Fruit fly (Drosophila melanogaster) whole organism, embryonic: ENCODE measurements around the gene CG32087.

Experiments used
- Bteb2 ChIP-seq: fragments of 200-800 bp; sonication (Bioruptor generic); optimal IDR thresholded peaks from 2 replicates; lab custom pipeline; 2016; ENCODE audit warnings: missing biosample characterization, missing genetic modification characterization
- CG10543 ChIP-seq: fragments of 200-800 bp; sonication (Bioruptor generic); optimal IDR thresholded peaks from 3 replicates; lab custom pipeline; 2017; ENCODE audit warnings: missing biosample characterization, mild to moderate bottlenecking, missing genetic modification characterization, moderate library complexity
- CG11093 ChIP-seq: fragments of 200-800 bp; sonication (Bioruptor generic); IDR thresholded peaks from 3 replicates; pipeline ENCODE4 v1.3.6; 2022; ENCODE audit warnings: missing biosample characterization, missing genetic modification characterization
- CG12155 ChIP-seq: fragments of 200-800 bp; sonication (Bioruptor generic); optimal IDR thresholded peaks from 3 replicates; lab custom pipeline; 2016; ENCODE audit warnings: missing biosample characterization, missing genetic modification characterization
- CG13424 ChIP-seq: fragments of 200-800 bp; sonication (Bioruptor generic); optimal IDR thresholded peaks from 2 replicates; lab custom pipeline; 2019; ENCODE audit warnings: missing biosample characterization, mild to moderate bottlenecking, missing genetic modification characterization, moderate library complexity
- CG13894 ChIP-seq: fragments of 200-800 bp; sonication (Bioruptor generic); optimal IDR thresholded peaks from 3 replicates; lab custom pipeline; 2018; ENCODE audit warnings: missing biosample characterization, mild to moderate bottlenecking, missing genetic modification characterization, moderate library complexity
- CG16813 ChIP-seq: fragments of 200-800 bp; sonication (Bioruptor generic); IDR thresholded peaks from 3 replicates; pipeline ENCODE4 v1.3.6; 2022; ENCODE audit warnings: missing biosample characterization, missing genetic modification characterization; ENCODE audit not compliant: partially characterized antibody
- CG17186 ChIP-seq: fragments of 200-800 bp; sonication (Bioruptor generic); optimal IDR thresholded peaks from 3 replicates; lab custom pipeline; 2017; ENCODE audit warnings: missing biosample characterization, missing genetic modification reagents, missing genetic modification characterization
- CG17328 ChIP-seq: fragments of 200-800 bp; sonication (Bioruptor generic); IDR thresholded peaks from 2 replicates; pipeline ENCODE4 v1.3.6; 2022; ENCODE audit warnings: missing biosample characterization, missing genetic modification characterization
- CG17568 ChIP-seq: fragments of 200-800 bp; sonication (Bioruptor generic); optimal IDR thresholded peaks from 2 replicates; lab custom pipeline; 2018; ENCODE audit warnings: missing biosample characterization, mild to moderate bottlenecking, missing genetic modification characterization, moderate library complexity
- CG2199 ChIP-seq: fragments of 200-800 bp; sonication (Bioruptor generic); IDR thresholded peaks from 3 replicates; pipeline ENCODE4 v1.3.6; 2022; ENCODE audit warnings: missing biosample characterization, missing genetic modification characterization
- CG31365 ChIP-seq: fragments of 200-800 bp; sonication (Bioruptor generic); optimal IDR thresholded peaks from 2 replicates; lab custom pipeline; 2018; ENCODE audit warnings: missing biosample characterization, mild to moderate bottlenecking, missing genetic modification characterization
- CG34376 ChIP-seq: fragments of 200-800 bp; sonication (Bioruptor generic); optimal IDR thresholded peaks from 2 replicates; lab custom pipeline; 2018; ENCODE audit warnings: missing biosample characterization, mild to moderate bottlenecking, missing genetic modification characterization
- CG4404 ChIP-seq: fragments of 200-800 bp; sonication (Bioruptor generic); IDR thresholded peaks from 2 replicates; pipeline ENCODE4 v1.3.6; 2022; ENCODE audit warnings: missing biosample characterization, missing genetic modification characterization
- CG4707 ChIP-seq: fragments of 200-800 bp; sonication (Bioruptor generic); optimal IDR thresholded peaks from 2 replicates; lab custom pipeline; 2018; ENCODE audit warnings: missing biosample characterization, mild to moderate bottlenecking, missing genetic modification characterization, moderate library complexity
- CG7271 ChIP-seq: fragments of 200-800 bp; sonication (Bioruptor generic); optimal IDR thresholded peaks from 2 replicates; lab custom pipeline; 2018; ENCODE audit warnings: missing biosample characterization, mild to moderate bottlenecking, missing genetic modification characterization, moderate library complexity
- CG8281 ChIP-seq: fragments of 200-800 bp; sonication (Bioruptor generic); optimal IDR thresholded peaks from 2 replicates; lab custom pipeline; 2018; ENCODE audit warnings: missing biosample characterization, mild to moderate bottlenecking, missing genetic modification characterization, moderate library complexity
- CG9797 ChIP-seq: fragments of 200-800 bp; sonication (Bioruptor generic); optimal IDR thresholded peaks from 3 replicates; lab custom pipeline; 2018; ENCODE audit warnings: missing biosample characterization, mild to moderate bottlenecking, missing genetic modification characterization
- CTCF ChIP-seq: fragments of 200-800 bp; sonication (Bioruptor generic); optimal IDR thresholded peaks from 2 replicates; lab custom pipeline; 2017; ENCODE audit warnings: missing biosample characterization, mild to moderate bottlenecking, missing genetic modification characterization, moderate library complexity
- Camta ChIP-seq: fragments of 200-800 bp; sonication (Bioruptor generic); optimal IDR thresholded peaks from 2 replicates; lab custom pipeline; 2016; ENCODE audit warnings: missing biosample characterization, missing genetic modification characterization
- CoRest ChIP-seq: fragments of 200-800 bp; sonication (Bioruptor generic); optimal IDR thresholded peaks from 3 replicates; lab custom pipeline; 2018; ENCODE audit warnings: missing biosample characterization, mild to moderate bottlenecking, missing genetic modification characterization, moderate library complexity
- Ets65A ChIP-seq: fragments of 200-800 bp; sonication (Bioruptor generic); peaks from one replicate; lab custom pipeline; 2016; ENCODE audit warnings: missing biosample characterization, missing genetic modification characterization
- Gug ChIP-seq: fragments of 200-800 bp; sonication (Bioruptor generic); IDR thresholded peaks from 4 replicates; pipeline ENCODE4 v1.3.6; 2022; ENCODE audit warnings: missing biosample characterization, missing genetic modification characterization
- Hey ChIP-seq: fragments of 200-800 bp; sonication (Bioruptor generic); optimal IDR thresholded peaks from 3 replicates; lab custom pipeline; 2018; ENCODE audit warnings: missing biosample characterization, mild to moderate bottlenecking, missing genetic modification characterization
- Hr51 ChIP-seq, 2 experiments: fragments of 200-800 bp; sonication (Bioruptor generic); optimal IDR thresholded peaks; 2 replicates in 1 of 2; 3 replicates in 1 of 2; lab custom pipeline; 2016 to 2018; ENCODE audit warnings: missing biosample characterization in 2 of 2, missing genetic modification characterization in 2 of 2, mild to moderate bottlenecking in 1 of 2, moderate library complexity in 1 of 2
- Hsf ChIP-seq: fragments of 200-800 bp; sonication (Bioruptor generic); optimal IDR thresholded peaks from 3 replicates; lab custom pipeline; 2016; ENCODE audit warnings: missing biosample characterization, missing genetic modification characterization
- Mad ChIP-seq: fragments of 200-800 bp; sonication (Bioruptor generic); optimal IDR thresholded peaks from 2 replicates; lab custom pipeline; 2016; ENCODE audit warnings: missing biosample characterization, missing genetic modification characterization
- Scr ChIP-seq: fragments of 200-800 bp; sonication (Bioruptor generic); IDR thresholded peaks from 2 replicates; pipeline ENCODE4 v1.3.6; 2022; ENCODE audit warnings: missing biosample characterization, missing genetic modification characterization; ENCODE audit not compliant: partially characterized antibody
- Side ChIP-seq: fragments of 200-800 bp; sonication (Bioruptor generic); optimal IDR thresholded peaks from 2 replicates; lab custom pipeline; 2016; ENCODE audit warnings: missing biosample characterization, missing genetic modification characterization
- Sox100B ChIP-seq: fragments of 200-800 bp; sonication (Bioruptor generic); optimal IDR thresholded peaks from 3 replicates; lab custom pipeline; 2018; ENCODE audit warnings: missing biosample characterization, mild to moderate bottlenecking, missing genetic modification characterization
- Trl ChIP-seq, 3 experiments: fragments of >200 bp in 2 of 3; fragments of 200-800 bp in 1 of 3; sonication (Bioruptor generic) in 1 of 3; optimal IDR thresholded peaks; 2 replicates in 1 of 3; 3 replicates in 2 of 3; lab custom pipeline; 2016 to 2017; ENCODE audit warnings: missing biosample characterization in 1 of 3, missing genetic modification characterization in 1 of 3
- ase ChIP-seq: fragments of 200-800 bp; sonication (Bioruptor generic); IDR thresholded peaks from 3 replicates; pipeline ENCODE4 v1.3.6; 2022; ENCODE audit warnings: missing biosample characterization, missing genetic modification characterization
- ato ChIP-seq: fragments of 200-800 bp; sonication (Bioruptor generic); IDR thresholded peaks from 2 replicates; pipeline ENCODE4 v1.3.6; 2022; ENCODE audit warnings: missing biosample characterization, missing genetic modification characterization; ENCODE audit not compliant: partially characterized antibody
- bbx ChIP-seq: fragments of 200-800 bp; sonication (Bioruptor generic); IDR thresholded peaks from 2 replicates; pipeline ENCODE4 v1.3.6; 2022; ENCODE audit warnings: missing biosample characterization, missing genetic modification characterization; ENCODE audit not compliant: partially characterized antibody
- cad ChIP-seq: fragments of >200 bp; optimal IDR thresholded peaks from 2 replicates; lab custom pipeline; 2017; ENCODE audit warnings: missing biosample characterization, missing genetic modification characterization
- cg ChIP-seq: fragments of 200-800 bp; sonication (Bioruptor generic); optimal IDR thresholded peaks from 3 replicates; lab custom pipeline; 2019; ENCODE audit warnings: missing biosample characterization, mild to moderate bottlenecking, missing genetic modification characterization, moderate library complexity
- dan ChIP-seq: fragments of 200-800 bp; sonication (Bioruptor generic); IDR thresholded peaks from 2 replicates; pipeline ENCODE4 v1.3.6; 2022; ENCODE audit warnings: missing biosample characterization, missing genetic modification characterization
- fd96Cb ChIP-seq: fragments of 200-800 bp; sonication (Bioruptor generic); optimal IDR thresholded peaks from 2 replicates; lab custom pipeline; 2018; ENCODE audit warnings: missing biosample characterization, mild to moderate bottlenecking, missing genetic modification characterization, moderate library complexity
- fu2 ChIP-seq: fragments of 200-800 bp; sonication (Bioruptor generic); optimal IDR thresholded peaks from 2 replicates; lab custom pipeline; 2016; ENCODE audit warnings: missing biosample characterization, missing genetic modification characterization
- gce ChIP-seq: fragments of 200-800 bp; sonication (Bioruptor generic); IDR thresholded peaks from 3 replicates; pipeline ENCODE4 v1.3.6; 2022; ENCODE audit warnings: missing biosample characterization, missing genetic modification characterization
- gcm ChIP-seq: fragments of 200-800 bp; sonication (Bioruptor generic); optimal IDR thresholded peaks from 2 replicates; lab custom pipeline; 2019; ENCODE audit warnings: missing biosample characterization, mild to moderate bottlenecking, missing genetic modification characterization, moderate library complexity
- grau ChIP-seq: fragments of 200-800 bp; optimal IDR thresholded peaks from 3 replicates; lab custom pipeline; 2019; ENCODE audit warnings: missing biosample characterization, mild to moderate bottlenecking, missing genetic modification characterization, moderate library complexity
- hbn ChIP-seq: fragments of 200-800 bp; sonication (Bioruptor generic); IDR thresholded peaks from 2 replicates; pipeline ENCODE4 v1.3.6; 2022; ENCODE audit warnings: missing biosample characterization, missing genetic modification characterization; ENCODE audit not compliant: partially characterized antibody
- hkb ChIP-seq, 2 experiments: fragments of 200-800 bp in 1 of 2; fragments of >200 bp in 1 of 2; sonication (Bioruptor generic) in 1 of 2; IDR thresholded peaks in 1 of 2; optimal IDR thresholded peaks in 1 of 2; 2 replicates each; pipeline versions ENCODE4 v1.3.6 to Lab custom; 2017 to 2022; ENCODE audit warnings: missing biosample characterization in 1 of 2, missing genetic modification characterization in 1 of 2
- kah ChIP-seq: fragments of 200-800 bp; sonication (Bioruptor generic); optimal IDR thresholded peaks from 2 replicates; lab custom pipeline; 2018; ENCODE audit warnings: missing biosample characterization, mild to moderate bottlenecking, missing genetic modification characterization
- odd ChIP-seq: fragments of 200-800 bp; sonication (Bioruptor generic); optimal IDR thresholded peaks from 2 replicates; lab custom pipeline; 2017; ENCODE audit warnings: missing biosample characterization, mild to moderate bottlenecking, missing genetic modification characterization
- otp ChIP-seq: fragments of 200-800 bp; sonication (Bioruptor generic); IDR thresholded peaks from 3 replicates; pipeline ENCODE4, ENCODE4 v1.3.6; 2022; ENCODE audit warnings: missing biosample characterization, missing genetic modification characterization
- pho ChIP-seq: fragments of 200-800 bp; sonication (Bioruptor generic); optimal IDR thresholded peaks from 2 replicates; lab custom pipeline; 2016; ENCODE audit warnings: missing biosample characterization, missing genetic modification characterization
- sens ChIP-seq: fragments of 200-800 bp; sonication (Bioruptor generic); peaks from one replicate; lab custom pipeline; 2016; ENCODE audit warnings: missing biosample characterization, missing genetic modification characterization
- tup ChIP-seq: fragments of 200-800 bp; sonication (Bioruptor generic); optimal IDR thresholded peaks from 2 replicates; lab custom pipeline; 2016; ENCODE audit warnings: missing biosample characterization, mild to moderate bottlenecking, missing genetic modification characterization, moderate library complexity

Gene CG32087

dm6 chr3L:11708633-11709116, 23.3 kb upstream of the CG32087 start, which contains the start of the genes Ccdc56 and mtTFB1 (continued):
- peak; percentile 94 for TF ChIP-seq CG9797 (GFP tag; lab: Kevin White, UChicago)
- TF ChIP-seq Hr51 (GFP tag; optimal IDR thresholded peaks at IDR 0.05; lab: Kevin White, UChicago) = no peak
- no peak for TF ChIP-seq otp
- peak; percentile 13 for TF ChIP-seq pho (GFP tag; lab: Kevin White, UChicago)
- no peak for TF ChIP-seq bbx (GFP tag; lab: Robert Waterston, UW)
- no peak for TF ChIP-seq odd
- TF ChIP-seq CG8281 (tag; lab: Kevin White, UChicago) = no peak
- TF ChIP-seq Sox100B = no peak
- TF ChIP-seq CG13424 (tag; lab: Kevin White, UChicago) = peak; percentile 2
- TF ChIP-seq Mad (GFP tag; lab: Kevin White, UChicago) = no peak
- no peak for TF ChIP-seq Side
- TF ChIP-seq CG11093 = no peak
- peak; percentile 60 for TF ChIP-seq CG17186 (GFP tag; lab: Kevin White, UChicago)
- TF ChIP-seq CG10543 (GFP tag; lab: Kevin White, UChicago) = no peak
- TF ChIP-seq hbn = no peak
- TF ChIP-seq CTCF (GFP tag; lab: Kevin White, UChicago) = peak; percentile 5
- no peak for TF ChIP-seq gcm
- TF ChIP-seq Trl (optimal IDR thresholded peaks at IDR 0.05; lab: Kevin White, UChicago) = no peak
- TF ChIP-seq Trl (GFP tag; optimal IDR thresholded peaks at IDR 0.05; lab: Kevin White, UChicago) = no peak
- TF ChIP-seq CG34376 (GFP tag; lab: Kevin White, UChicago) = no peak
- TF ChIP-seq CG7271 (tag; lab: Kevin White, UChicago) = no peak
- no peak for TF ChIP-seq hkb (optimal IDR thresholded peaks at IDR 0.05; lab: Kevin White, UChicago)
- 0 out of 2 replicates have a peak, but pooled peaks have one; percentile 6 for TF ChIP-seq hkb (GFP tag; IDR thresholded peaks at IDR 0.05; lab: Robert Waterston, UW)
- TF ChIP-seq Scr = peak; percentile 16; the same call in 1 of the 2 replicates
- no peak for TF ChIP-seq cg (GFP tag; lab: Kevin White, UChicago)
- no peak for TF ChIP-seq Camta (GFP tag; lab: Kevin White, UChicago)
- no peak for TF ChIP-seq Gug (GFP tag; lab: Robert Waterston, UW)
- no peak for TF ChIP-seq CG16813 (GFP tag; lab: Robert Waterston, UW)
- peak; percentile 64 for TF ChIP-seq grau (tag; lab: Kevin White, UChicago)
- TF ChIP-seq CG31365 (tag; lab: Kevin White, UChicago) = no peak
- TF ChIP-seq kah (GFP tag; lab: Kevin White, UChicago) = no peak
- TF ChIP-seq sens (GFP tag; lab: Kevin White, UChicago) = peak; percentile 77
- no peak for TF ChIP-seq CG4404
- no peak for TF ChIP-seq fd96Cb (tag; lab: Kevin White, UChicago)
- no peak for TF ChIP-seq cad (GFP tag; lab: Kevin White, UChicago)
- no peak for TF ChIP-seq CG4707 (GFP tag; lab: Kevin White, UChicago)
- TF ChIP-seq ato (GFP tag; lab: Robert Waterston, UW) = peak; percentile 22; the same call in 1 of the 2 replicates
- TF ChIP-seq Ets65A (GFP tag; lab: Kevin White, UChicago) = peak; percentile 23
- peak; percentile 14 for TF ChIP-seq CoRest (tag; lab: Kevin White, UChicago)
- peak; percentile 13 for TF ChIP-seq Bteb2
- TF ChIP-seq CG17568 (GFP tag; lab: Kevin White, UChicago) = no peak
- TF ChIP-seq Hsf = no peak
- TF ChIP-seq ase (GFP tag; lab: Robert Waterston, UW) = no peak
- TF ChIP-seq gce = no peak
- TF ChIP-seq CG17328 (GFP tag; lab: Robert Waterston, UW) = no peak
- TF ChIP-seq tup (GFP tag; lab: Kevin White, UChicago) = no peak
- no peak for TF ChIP-seq Hey
- TF ChIP-seq CG2199 (GFP tag; lab: Robert Waterston, UW) = no peak
- no peak for TF ChIP-seq dan
- peak; percentile 91 for TF ChIP-seq CG12155 (GFP tag; lab: Kevin White, UChicago)
- no peak for TF ChIP-seq CG13894 (tag; lab: Kevin White, UChicago)
- no peak for TF ChIP-seq fu2 (GFP tag; lab: Kevin White, UChicago)
